Fruit fly (Drosophila melanogaster) whole organism, embryonic: ENCODE measurements around the gene lectin-29Ca.

Experiments
- Aef1 ChIP-seq: fragments of 200-800 bp; sonication (Bioruptor generic); IDR thresholded peaks from 3 replicates; pipeline ENCODE4 v1.3.6; 2022; ENCODE audit warnings: missing biosample characterization, missing genetic modification characterization
- Antp ChIP-seq: fragments of 200-800 bp; sonication (Bioruptor generic); optimal IDR thresholded peaks from 3 replicates; lab custom pipeline; 2016; ENCODE audit warnings: missing biosample characterization, missing genetic modification characterization
- Bgb ChIP-seq: fragments of 200-800 bp; sonication (Bioruptor generic); IDR thresholded peaks from 2 replicates; pipeline ENCODE4 v1.3.6; 2022; ENCODE audit warnings: missing biosample characterization, missing genetic modification characterization; ENCODE audit not compliant: partially characterized antibody
- CG11504 ChIP-seq: fragments of 200-800 bp; sonication (Bioruptor generic); optimal IDR thresholded peaks from 3 replicates; lab custom pipeline; 2019; ENCODE audit warnings: missing biosample characterization, mild to moderate bottlenecking, missing genetic modification characterization, moderate library complexity
- CG11695 ChIP-seq: fragments of 200-800 bp; sonication (Bioruptor generic); IDR thresholded peaks from 3 replicates; pipeline ENCODE4 v1.3.6; 2022; ENCODE audit warnings: missing biosample characterization, missing genetic modification characterization
- CG14667 ChIP-seq: fragments of 200-800 bp; sonication (Bioruptor generic); IDR thresholded peaks from 2 replicates; pipeline ENCODE4 v1.3.6; 2022; ENCODE audit warnings: missing biosample characterization, missing genetic modification characterization
- CG15269 ChIP-seq: fragments of 200-800 bp; sonication (Bioruptor generic); optimal IDR thresholded peaks from 2 replicates; lab custom pipeline; 2018; ENCODE audit warnings: missing biosample characterization, mild to moderate bottlenecking, missing genetic modification characterization, moderate library complexity
- CG17912 ChIP-seq: fragments of 200-800 bp; sonication (Bioruptor generic); optimal IDR thresholded peaks from 2 replicates; lab custom pipeline; 2018; ENCODE audit warnings: missing biosample characterization, mild to moderate bottlenecking, missing genetic modification characterization
- CG30403 ChIP-seq: fragments of 200-800 bp; sonication (Bioruptor generic); optimal IDR thresholded peaks from 3 replicates; lab custom pipeline; 2016; ENCODE audit warnings: missing biosample characterization, missing genetic modification characterization
- CG3407 ChIP-seq: fragments of 200-800 bp; sonication (Bioruptor generic); optimal IDR thresholded peaks from 2 replicates; lab custom pipeline; 2018; ENCODE audit warnings: missing biosample characterization, mild to moderate bottlenecking, missing genetic modification characterization
- CG4820 ChIP-seq: fragments of 200-800 bp; sonication (Bioruptor generic); optimal IDR thresholded peaks from 3 replicates; lab custom pipeline; 2016; ENCODE audit warnings: missing biosample characterization, missing genetic modification characterization
- CG6654 ChIP-seq: fragments of 200-800 bp; sonication (Bioruptor generic); optimal IDR thresholded peaks from 2 replicates; lab custom pipeline; 2017; ENCODE audit warnings: missing biosample characterization, mild to moderate bottlenecking, missing genetic modification characterization
- CG7839 ChIP-seq: fragments of 200-800 bp; sonication (Bioruptor generic); optimal IDR thresholded peaks from 3 replicates; lab custom pipeline; 2018; ENCODE audit warnings: missing biosample characterization, mild to moderate bottlenecking, missing genetic modification characterization, moderate library complexity
- CG8281 ChIP-seq: fragments of 200-800 bp; sonication (Bioruptor generic); optimal IDR thresholded peaks from 2 replicates; lab custom pipeline; 2018; ENCODE audit warnings: missing biosample characterization, mild to moderate bottlenecking, missing genetic modification characterization, moderate library complexity
- CG8478 ChIP-seq: fragments of >200 bp; optimal IDR thresholded peaks from 2 replicates; lab custom pipeline; 2018
- CHES-1-like ChIP-seq: fragments of 200-800 bp; sonication (Bioruptor generic); optimal IDR thresholded peaks from 2 replicates; lab custom pipeline; 2016; ENCODE audit warnings: missing biosample characterization, missing genetic modification characterization
- CkIIα-i1 ChIP-seq: fragments of 200-800 bp; sonication (Bioruptor generic); IDR thresholded peaks from 2 replicates; pipeline ENCODE4 v1.3.6; 2022; ENCODE audit warnings: missing biosample characterization, missing genetic modification characterization
- D ChIP-seq, 2 experiments: fragments of 200-800 bp in 1 of 2; fragments of >200 bp in 1 of 2; sonication (Bioruptor generic) in 1 of 2; optimal IDR thresholded peaks; 2 replicates in 1 of 2; 3 replicates in 1 of 2; lab custom pipeline; 2017; ENCODE audit warnings: mild to moderate bottlenecking in 1 of 2, missing biosample characterization in 1 of 2, missing genetic modification characterization in 1 of 2, missing genetic modification reagents in 1 of 2
- Dll ChIP-seq: fragments of 200-800 bp; sonication (Bioruptor generic); IDR thresholded peaks from 4 replicates; pipeline ENCODE4 v1.3.6; 2022; ENCODE audit warnings: missing biosample characterization, missing genetic modification characterization; ENCODE audit not compliant: partially characterized antibody
- E2f1 ChIP-seq: fragments of 200-800 bp; sonication (Bioruptor generic); IDR thresholded peaks from 2 replicates; pipeline ENCODE4 v1.3.6; 2022; ENCODE audit warnings: missing biosample characterization, missing genetic modification characterization
- Lhr ChIP-seq: fragments of 200-800 bp; sonication (Bioruptor generic); optimal IDR thresholded peaks from 3 replicates; lab custom pipeline; 2017; ENCODE audit warnings: mild to moderate bottlenecking, missing biosample characterization, missing genetic modification reagents, missing genetic modification characterization
- MESR4 ChIP-seq: fragments of 200-800 bp; sonication (Bioruptor generic); optimal IDR thresholded peaks from 2 replicates; lab custom pipeline; 2018; ENCODE audit warnings: missing biosample characterization, mild to moderate bottlenecking, missing genetic modification characterization, moderate library complexity
- MTF-1 ChIP-seq: fragments of 200-800 bp; sonication (Bioruptor generic); optimal IDR thresholded peaks from 2 replicates; lab custom pipeline; 2018; ENCODE audit warnings: missing biosample characterization, mild to moderate bottlenecking, missing genetic modification characterization, borderline replicate concordance
- NC2α ChIP-seq: fragments of 200-800 bp; sonication (Bioruptor generic); optimal IDR thresholded peaks from 2 replicates; lab custom pipeline; 2016; ENCODE audit warnings: missing biosample characterization, missing genetic modification characterization
- Rx ChIP-seq: fragments of 200-800 bp; sonication (Bioruptor generic); IDR thresholded peaks from 2 replicates; pipeline ENCODE4 v1.3.6; 2022; ENCODE audit warnings: missing biosample characterization, missing genetic modification characterization
- Xbp1 ChIP-seq: fragments of 200-800 bp; sonication (Bioruptor generic); optimal IDR thresholded peaks from 3 replicates; lab custom pipeline; 2016; ENCODE audit warnings: missing biosample characterization, mild to moderate bottlenecking, missing genetic modification characterization
- abd-A ChIP-seq: fragments of 200-800 bp; sonication (Bioruptor generic); optimal IDR thresholded peaks from 3 replicates; lab custom pipeline; 2019; ENCODE audit warnings: missing biosample characterization, mild to moderate bottlenecking, missing genetic modification characterization, moderate library complexity
- cad ChIP-seq: fragments of >200 bp; optimal IDR thresholded peaks from 2 replicates; lab custom pipeline; 2017; ENCODE audit warnings: missing biosample characterization, missing genetic modification characterization
- cas ChIP-seq: fragments of 200-800 bp; sonication (Bioruptor generic); IDR thresholded peaks from 2 replicates; pipeline ENCODE4 v1.3.6; 2022; ENCODE audit warnings: missing biosample characterization, missing genetic modification characterization
- chn ChIP-seq: fragments of 200-800 bp; sonication (Bioruptor generic); optimal IDR thresholded peaks from 2 replicates; lab custom pipeline; 2016; ENCODE audit warnings: missing biosample characterization, missing genetic modification characterization
- crp ChIP-seq, 2 experiments: fragments of 200-800 bp; sonication (Bioruptor generic); optimal IDR thresholded peaks; 2 replicates in 1 of 2; 3 replicates in 1 of 2; lab custom pipeline; 2017; ENCODE audit warnings: missing biosample characterization in 2 of 2, missing genetic modification characterization in 2 of 2, mild to moderate bottlenecking in 1 of 2, moderate library complexity in 1 of 2
- dati ChIP-seq: fragments of 200-800 bp; sonication (Bioruptor generic); IDR thresholded peaks from 2 replicates; pipeline ENCODE4 v1.3.6; 2022; ENCODE audit warnings: missing biosample characterization, missing genetic modification characterization
- dmrt11E ChIP-seq: fragments of 200-800 bp; sonication (Bioruptor generic); optimal IDR thresholded peaks from 3 replicates; lab custom pipeline; 2018; ENCODE audit warnings: missing biosample characterization, mild to moderate bottlenecking, missing genetic modification characterization, moderate library complexity
- fd96Cb ChIP-seq: fragments of 200-800 bp; sonication (Bioruptor generic); optimal IDR thresholded peaks from 2 replicates; lab custom pipeline; 2018; ENCODE audit warnings: missing biosample characterization, mild to moderate bottlenecking, missing genetic modification characterization, moderate library complexity
- hkb ChIP-seq, 2 experiments: fragments of 200-800 bp in 1 of 2; fragments of >200 bp in 1 of 2; sonication (Bioruptor generic) in 1 of 2; IDR thresholded peaks in 1 of 2; optimal IDR thresholded peaks in 1 of 2; 2 replicates each; pipeline versions ENCODE4 v1.3.6 to Lab custom; 2017 to 2022; ENCODE audit warnings: missing biosample characterization in 1 of 2, missing genetic modification characterization in 1 of 2
- ind ChIP-seq: fragments of 200-800 bp; sonication (Bioruptor generic); optimal IDR thresholded peaks from 3 replicates; lab custom pipeline; 2016; ENCODE audit warnings: missing biosample characterization, missing genetic modification characterization
- jigr1 ChIP-seq: fragments of 200-800 bp; sonication (Bioruptor generic); IDR thresholded peaks from 3 replicates; pipeline ENCODE4 v1.3.6; 2022; ENCODE audit warnings: missing biosample characterization, missing genetic modification characterization
- lilli ChIP-seq: fragments of 200-800 bp; sonication (Bioruptor generic); optimal IDR thresholded peaks from 3 replicates; lab custom pipeline; 2016; ENCODE audit warnings: missing biosample characterization, missing genetic modification characterization
- nmo ChIP-seq: fragments of 200-800 bp; sonication (Bioruptor generic); optimal IDR thresholded peaks from 2 replicates; lab custom pipeline; 2018; ENCODE audit warnings: missing biosample characterization, mild to moderate bottlenecking, missing genetic modification characterization, moderate library complexity
- onecut ChIP-seq: fragments of 200-800 bp; sonication (Bioruptor generic); IDR thresholded peaks from 2 replicates; pipeline ENCODE4 v1.3.6; 2022; ENCODE audit warnings: missing biosample characterization, missing genetic modification characterization
- prd ChIP-seq, 3 experiments: fragments of >200 bp in 2 of 3; fragments of 200-800 bp in 1 of 3; sonication (Bioruptor generic) in 1 of 3; optimal IDR thresholded peaks in 2 of 3; IDR thresholded peaks in 1 of 3; 2 replicates in 2 of 3; 3 replicates in 1 of 3; pipeline versions ENCODE4 v1.3.6 to Lab custom; 2017 to 2022; ENCODE audit warnings: missing biosample characterization in 1 of 3, missing genetic modification characterization in 1 of 3
- pros ChIP-seq: fragments of 200-800 bp; sonication (Bioruptor generic); optimal IDR thresholded peaks from 3 replicates; lab custom pipeline; 2019; ENCODE audit warnings: missing biosample characterization, mild to moderate bottlenecking, missing genetic modification characterization, moderate library complexity
- run ChIP-seq: fragments of 200-800 bp; sonication (Bioruptor generic); optimal IDR thresholded peaks from 3 replicates; lab custom pipeline; 2018; ENCODE audit warnings: missing biosample characterization, mild to moderate bottlenecking, missing genetic modification characterization
- salm ChIP-seq: fragments of 200-800 bp; sonication (Bioruptor generic); optimal IDR thresholded peaks from 2 replicates; lab custom pipeline; 2018; ENCODE audit warnings: missing biosample characterization, mild to moderate bottlenecking, missing genetic modification characterization
- seq ChIP-seq: fragments of 200-800 bp; sonication (Bioruptor generic); IDR thresholded peaks from 2 replicates; pipeline ENCODE4 v1.3.6; 2022; ENCODE audit warnings: missing biosample characterization, missing genetic modification characterization
- stc ChIP-seq: fragments of 200-800 bp; sonication (Bioruptor generic); IDR thresholded peaks from 2 replicates; pipeline ENCODE4 v1.3.6; 2022; ENCODE audit warnings: missing biosample characterization, missing genetic modification characterization
- z ChIP-seq: fragments of 200-800 bp; sonication (Bioruptor generic); IDR thresholded peaks from 3 replicates; pipeline ENCODE4 v1.3.6; 2022; ENCODE audit warnings: missing biosample characterization, missing genetic modification characterization

The lectin-29Ca gene

DNA sequence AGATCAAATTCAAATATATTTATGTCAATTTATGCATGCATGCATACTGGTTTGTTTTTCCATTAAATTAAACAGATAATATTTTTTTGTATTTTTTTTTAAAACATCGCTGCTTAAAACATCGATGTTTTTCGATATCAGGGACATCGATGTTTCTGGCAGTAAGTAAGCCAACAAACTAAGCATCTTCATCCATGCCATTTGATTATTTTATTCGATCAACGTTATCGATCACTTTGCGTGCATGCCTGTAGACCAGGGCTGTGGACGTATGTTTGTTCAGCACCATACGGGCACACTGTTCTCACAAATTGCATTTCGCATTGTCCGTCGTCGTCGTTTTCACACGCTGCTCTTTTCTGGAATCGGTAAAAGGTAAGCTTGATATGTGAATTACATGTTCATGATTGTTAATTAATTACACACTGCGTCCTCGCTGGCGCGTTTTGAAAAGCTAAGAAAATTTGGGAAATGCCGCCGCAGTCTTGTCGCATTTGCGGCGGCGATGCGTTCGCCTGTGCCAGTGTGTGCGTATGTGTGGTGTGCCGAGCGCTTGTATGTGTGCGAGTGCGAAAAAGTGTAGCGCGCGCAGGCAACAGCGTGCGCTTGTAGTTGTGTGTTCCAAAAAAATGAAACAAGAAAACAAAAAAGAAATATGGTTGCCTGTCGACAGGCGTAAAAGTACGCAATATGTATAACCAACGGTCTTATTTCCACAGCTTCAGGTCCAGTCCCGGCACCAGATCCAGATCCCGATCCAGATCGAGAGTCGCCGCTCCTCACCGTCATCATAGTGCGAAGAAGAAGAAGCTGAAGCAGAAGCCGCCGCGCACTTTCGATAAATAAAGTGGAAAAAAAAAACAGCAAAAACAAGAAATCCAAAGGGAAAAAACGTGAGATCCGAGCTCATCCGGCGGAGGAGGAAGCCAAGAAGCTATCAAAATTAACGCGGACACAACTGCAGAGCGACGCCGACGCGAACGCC lies 9.5 kb upstream of the lectin-29Ca start, which contains the start of gene emb (continued):
- TF ChIP-seq abd-A (tag; lab: Kevin White, UChicago) (no peak), CG3407 (GFP tag; lab: Kevin White, UChicago) (no peak), CG7839 (tag; lab: Kevin White, UChicago) (no peak), CG15269 (tag; lab: Kevin White, UChicago) (no peak), Xbp1 (GFP tag; lab: Kevin White, UChicago) (peak; percentile 45), CG11695 (GFP tag; lab: Robert Waterston, UW) (no peak), run (tag; lab: Kevin White, UChicago) (no peak), chn (GFP tag; lab: Kevin White, UChicago) (peak; percentile 52), Lhr (GFP tag; lab: Kevin White, UChicago) (peak; percentile 93), Rx (GFP tag; lab: Robert Waterston, UW) (0 out of 2 replicates have a peak, but pooled peaks have one; percentile 25), cad (GFP tag; lab: Kevin White, UChicago) (no peak), ind (peak; percentile 37), CG30403 (GFP tag; lab: Kevin White, UChicago) (peak; percentile 47), prd (optimal IDR thresholded peaks at IDR 0.05; lab: Kevin White, UChicago) (no peak), prd (GFP tag; IDR thresholded peaks at IDR 0.05; lab: Robert Waterston, UW) (peak; percentile 31; the same call in 1 of the 3 replicates), fd96Cb (tag; lab: Kevin White, UChicago) (peak; percentile 7), Bgb (GFP tag; lab: Robert Waterston, UW) (peak; percentile 97), CG17912 (no peak), nmo (GFP tag; lab: Kevin White, UChicago) (peak; percentile 77), Dll (GFP tag; lab: Robert Waterston, UW) (peak; percentile 94), onecut (peak; percentile 1; the same call in 1 of the 2 replicates), NC2α (GFP tag; lab: Kevin White, UChicago) (no peak), pros (no peak), jigr1 (GFP tag; lab: Robert Waterston, UW) (peak; percentile 57; the same call in 1 of the 3 replicates), CG4820 (GFP tag; lab: Kevin White, UChicago) (peak; percentile 48), seq (GFP tag; lab: Robert Waterston, UW) (no peak), CkIIα-i1 (no peak), lilli (GFP tag; lab: Kevin White, UChicago) (peak; percentile 67), Aef1 (GFP tag; lab: Robert Waterston, UW) (no peak), MESR4 (peak; percentile 95), z (GFP tag; lab: Robert Waterston, UW) (no peak), CG11504 (tag; lab: Kevin White, UChicago) (no peak), CHES-1-like (GFP tag; lab: Kevin White, UChicago) (peak; percentile 71), D (optimal IDR thresholded peaks at IDR 0.05; lab: Kevin White, UChicago) (no peak), D (GFP tag; optimal IDR thresholded peaks at IDR 0.05; lab: Kevin White, UChicago) (no peak), dmrt11E (peak; percentile 48), E2f1 (GFP tag; lab: Robert Waterston, UW) (no peak), CG14667 (GFP tag; lab: Robert Waterston, UW) (no peak), CG6654 (no peak), CG8281 (tag; lab: Kevin White, UChicago) (no peak), crp (GFP tag; optimal IDR thresholded peaks at IDR 0.05; lab: Kevin White, UChicago) (peak in 1 of 2 experiments; percentile 21), hkb (optimal IDR thresholded peaks at IDR 0.05; lab: Kevin White, UChicago) (no peak), hkb (GFP tag; IDR thresholded peaks at IDR 0.05; lab: Robert Waterston, UW) (no peak), Antp (GFP tag; lab: Kevin White, UChicago) (peak; percentile 59), CG8478 (lab: Kevin White, UChicago) (peak; percentile 85), MTF-1 (GFP tag; lab: Kevin White, UChicago) (no peak), stc (GFP tag; lab: Robert Waterston, UW) (no peak), dati (GFP tag; lab: Robert Waterston, UW) (no peak), cas (peak; percentile 18; the same call in 1 of the 2 replicates), salm (no peak)
